Worm (Caenorhabditis elegans): ENCODE data around the gene dpm-1.
A peak's percentile ranks its signal among the peaks of the same experiment; 100 is the strongest.

The dpm-1 gene

ce11 chrIV:425546-425945 lies 19.9 kb upstream of the dpm-1 start:
- peak; percentile 59 for TF ChIP-seq C34F6.9 (tag; optimal IDR thresholded peaks at IDR 0.05)
- no peak for TF ChIP-seq nhr-237 (tag; optimal IDR thresholded peaks at IDR 0.05)
- peak; percentile 6 for TF ChIP-seq ztf-4 (tag; optimal IDR thresholded peaks at IDR 0.05)
- peak; percentile 38 for TF ChIP-seq nhr-129 (tag; optimal IDR thresholded peaks at IDR 0.05)
- no peak for TF ChIP-seq nhr-11 (tag; optimal IDR thresholded peaks at IDR 0.05)
- peak; percentile 41 for TF ChIP-seq lin-13 (GFP tag; optimal IDR thresholded peaks at IDR 0.05)
- TF ChIP-seq crh-2 (tag; optimal IDR thresholded peaks at IDR 0.05): peak; percentile 22
- TF ChIP-seq F13H6.1 (tag; optimal IDR thresholded peaks at IDR 0.05): no peak
- peak in 1 of 2 experiments; percentile 67 for TF ChIP-seq lsy-2 (tag; optimal IDR thresholded peaks at IDR 0.05)
- no peak for TF ChIP-seq mab-5 (tag; optimal IDR thresholded peaks at IDR 0.05)
- TF ChIP-seq gmeb-1 (tag; optimal IDR thresholded peaks at IDR 0.05): peak; percentile 52
- no peak for TF ChIP-seq nhr-21 (tag; optimal IDR thresholded peaks at IDR 0.05)
- peak; percentile 5 for TF ChIP-seq snpc-4 (tag; optimal IDR thresholded peaks at IDR 0.05)
- no peak for TF ChIP-seq egl-27 (tag; optimal IDR thresholded peaks at IDR 0.05)
- peak; percentile 66 for TF ChIP-seq unc-55 (GFP tag; optimal IDR thresholded peaks at IDR 0.05)

- no peak for TF ChIP-seq dmd-4 (tag; optimal IDR thresholded peaks at IDR 0.05)
- TF ChIP-seq zag-1 (tag; optimal IDR thresholded peaks at IDR 0.05): no peak
- TF ChIP-seq nhr-129 (tag; optimal IDR thresholded peaks at IDR 0.05): no peak
- no peak for TF ChIP-seq nhr-12 (tag; optimal IDR thresholded peaks at IDR 0.05)
- TF ChIP-seq elt-3 (tag; optimal IDR thresholded peaks at IDR 0.05): no peak
- TF ChIP-seq ceh-82 (tag; optimal IDR thresholded peaks at IDR 0.05): no peak
- TF ChIP-seq nhr-6 (tag; optimal IDR thresholded peaks at IDR 0.05): no peak
- TF ChIP-seq fos-1 (tag; optimal IDR thresholded peaks at IDR 0.05): no peak
- TF ChIP-seq gmeb-1 (tag; optimal IDR thresholded peaks at IDR 0.05): no peak
- TF ChIP-seq crh-2 (tag; optimal IDR thresholded peaks at IDR 0.05): no peak
- no peak for TF ChIP-seq unc-62 (GFP tag; optimal IDR thresholded peaks at IDR 0.05)
- TF ChIP-seq sem-4 (tag; optimal IDR thresholded peaks at IDR 0.05): no peak
- no peak for TF ChIP-seq mbf-1 (tag; optimal IDR thresholded peaks at IDR 0.05)
- no peak for TF ChIP-seq nhr-77 (tag; optimal IDR thresholded peaks at IDR 0.05)
- no peak for TF ChIP-seq nhr-10 (tag; optimal IDR thresholded peaks at IDR 0.05)
Measured at ce11 chrIV:425995-426394, 19.5 kb upstream of the dpm-1 start, which contains the start of gene garr-1. Gene garr-1 (plus strand): TSS chrIV:426168.

DNA sequence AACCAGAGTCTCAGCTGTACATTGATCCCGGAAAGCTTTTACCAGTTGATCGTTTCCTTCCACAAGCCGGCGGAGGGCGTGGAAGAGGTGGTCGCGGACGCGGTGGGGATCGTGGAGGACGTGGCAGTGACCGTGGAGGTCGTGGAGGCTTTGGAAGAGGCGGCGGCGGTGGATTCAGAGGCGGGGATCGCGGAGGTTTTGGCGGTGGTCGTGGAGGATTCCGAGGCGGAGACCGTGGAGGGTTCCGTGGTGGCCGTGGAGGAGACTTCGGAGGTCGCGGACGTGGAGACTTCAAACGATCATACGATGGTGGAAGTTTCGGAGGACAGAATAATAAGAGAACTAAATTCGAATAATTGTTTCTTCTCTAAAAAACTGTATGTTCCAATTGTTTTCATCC lies 18.9 kb upstream of the dpm-1 start:
- TF ChIP-seq ztf-4 (tag; optimal IDR thresholded peaks at IDR 0.05) (no peak), crh-2 (tag; optimal IDR thresholded peaks at IDR 0.05) (no peak), lin-39 (tag; optimal IDR thresholded peaks at IDR 0.05) (no peak), unc-62 (GFP tag; optimal IDR thresholded peaks at IDR 0.05) (no peak)

- no peak for TF ChIP-seq R02D3.7 (tag; optimal IDR thresholded peaks at IDR 0.05)
- TF ChIP-seq unc-62 (GFP tag; optimal IDR thresholded peaks at IDR 0.05): no peak
- no peak for TF ChIP-seq ceh-82 (tag; optimal IDR thresholded peaks at IDR 0.05)
- no peak for TF ChIP-seq elt-3 (tag; optimal IDR thresholded peaks at IDR 0.05)
- TF ChIP-seq mbf-1 (tag; optimal IDR thresholded peaks at IDR 0.05): no peak
- no peak for TF ChIP-seq ZK546.5 (tag; optimal IDR thresholded peaks at IDR 0.05)
- no peak for TF ChIP-seq ztf-11 (tag; optimal IDR thresholded peaks at IDR 0.05)
- no peak for TF ChIP-seq lin-11 (tag; optimal IDR thresholded peaks at IDR 0.05)
- no peak for TF ChIP-seq nhr-23 (tag; optimal IDR thresholded peaks at IDR 0.05)
- TF ChIP-seq gmeb-1 (tag; optimal IDR thresholded peaks at IDR 0.05): no peak
- no peak for TF ChIP-seq alr-1 (tag; optimal IDR thresholded peaks at IDR 0.05)
- no peak for TF ChIP-seq unc-39 (tag; optimal IDR thresholded peaks at IDR 0.05)
- TF ChIP-seq lsy-2 (tag; optimal IDR thresholded peaks at IDR 0.05): no peak
Measured at ce11 chrIV:427100-427908, 18.2 kb upstream of the dpm-1 start.

ce11 chrIV:428869-429268 lies 16.6 kb upstream of the dpm-1 start, which contains the start of gene Y66H1A.5:
Gene Y66H1A.5 (minus strand): TSS chrIV:429133.
- TF ChIP-seq fos-1 (tag; optimal IDR thresholded peaks at IDR 0.05): peak; percentile 57
- no peak for TF ChIP-seq snpc-4 (tag; optimal IDR thresholded peaks at IDR 0.05)
